Fruit fly (Drosophila melanogaster) ovary, adult (tissue): ENCODE data around the gene CG13928.

Experiments
- CG17801 ChIP-seq: fragments of 200-800 bp; optimal IDR thresholded peaks from 2 replicates; lab custom pipeline; 2019; ENCODE audit warnings: missing biosample characterization, mild to moderate bottlenecking, missing genetic modification characterization, moderate library complexity; ENCODE audit not compliant: partially characterized antibody

Gene CG13928

DNA sequence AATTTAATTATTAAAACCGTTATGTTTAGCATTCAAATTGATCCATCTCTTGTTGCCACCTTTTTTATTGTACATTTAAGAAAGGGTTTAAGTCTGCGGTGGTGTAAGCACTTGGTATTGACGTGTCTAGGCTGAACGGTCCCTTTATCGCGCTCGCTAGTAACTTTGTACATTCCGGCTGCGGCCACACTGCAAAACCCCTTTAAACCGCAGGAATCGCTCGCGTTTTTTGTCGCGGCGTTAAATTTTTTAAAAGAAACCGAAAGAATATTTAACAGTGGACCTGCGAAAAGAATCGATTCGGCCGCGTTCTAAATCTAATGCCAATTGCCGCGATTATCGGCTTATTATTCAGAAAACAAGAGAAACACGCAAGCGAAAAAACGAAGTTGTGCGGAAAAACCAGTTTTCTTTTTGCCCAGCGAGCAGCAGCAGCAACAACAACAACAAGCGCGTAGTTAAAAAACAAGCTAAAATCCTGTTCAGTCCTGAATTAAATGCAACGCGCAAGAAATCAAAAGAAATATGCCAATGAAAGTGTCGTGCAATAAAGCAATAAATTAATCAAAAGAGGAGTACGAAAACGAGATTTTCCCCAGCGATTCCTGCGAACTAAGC is 51.6 kb downstream of the CG13928 start, which contains the start of gene CG13917:
CG13917 (plus strand) TSS at position 211 of the 618 bp plus-strand sequence.
- TF ChIP-seq CG17801 (GFP tag; lab: Kevin White, UChicago) = peak; percentile 33
